Worm (Caenorhabditis elegans): ENCODE results near the gene F31B12.3.

- TF ChIP-seq tbx-11 (GFP tag; IDR thresholded peaks at IDR 0.05): no peak
- no peak for TF ChIP-seq pes-1 (GFP tag; IDR thresholded peaks at IDR 0.05)
- TF ChIP-seq hnd-1 (tag; optimal IDR thresholded peaks at IDR 0.05): no peak
- no peak for TF ChIP-seq hmbx-1 (tag; optimal IDR thresholded peaks at IDR 0.05)
- no peak for TF ChIP-seq ceh-36 (tag; optimal IDR thresholded peaks at IDR 0.05)
- no peak for TF ChIP-seq ama-1 (optimal IDR thresholded peaks at IDR 0.05)
- no peak for TF ChIP-seq sea-1 (GFP tag; conservative IDR thresholded peaks at IDR 0.05)
- no peak for TF ChIP-seq aly-1 (tag; optimal IDR thresholded peaks at IDR 0.05)
- TF ChIP-seq flt-1 (GFP tag; IDR thresholded peaks at IDR 0.05): no peak
These were observed 49.7 kb upstream of the F31B12.3 start, which contains the start of gene pgp-7 for ce11 chrX:10870137-10870536.
